Fruit fly (Drosophila melanogaster) whole organism, embryonic: ENCODE measurements around the gene phol.

Experiments used
- Adf1 ChIP-seq: fragments of 200-800 bp; sonication (Bioruptor generic); IDR thresholded peaks from 2 replicates; pipeline ENCODE4 v1.3.6; 2022; ENCODE audit warnings: missing biosample characterization, missing genetic modification characterization
- Asciz ChIP-seq: fragments of 200-800 bp; sonication (Bioruptor generic); optimal IDR thresholded peaks from 2 replicates; lab custom pipeline; 2017; ENCODE audit warnings: missing biosample characterization, mild to moderate bottlenecking, missing genetic modification characterization, missing genetic modification reagents
- BEAF-32 ChIP-seq: fragments of 200-800 bp; sonication (Bioruptor generic); optimal IDR thresholded peaks from 3 replicates; lab custom pipeline; 2017; ENCODE audit warnings: missing biosample characterization, missing genetic modification characterization, mild to moderate bottlenecking, moderate library complexity, missing genetic modification reagents
- Bdp1 ChIP-seq: fragments of 200-800 bp; sonication (Bioruptor generic); optimal IDR thresholded peaks from 3 replicates; lab custom pipeline; 2016; ENCODE audit warnings: missing biosample characterization, missing genetic modification characterization
- CG10366 ChIP-seq: fragments of 200-800 bp; sonication (Bioruptor generic); IDR thresholded peaks from 2 replicates; pipeline ENCODE4 v1.3.6; 2022; ENCODE audit warnings: missing biosample characterization, missing genetic modification characterization
- CG10979 ChIP-seq: fragments of 200-800 bp; sonication (Bioruptor generic); optimal IDR thresholded peaks from 2 replicates; lab custom pipeline; 2018; ENCODE audit warnings: missing biosample characterization, mild to moderate bottlenecking, missing genetic modification characterization, moderate library complexity
- CG12744 ChIP-seq: fragments of 200-800 bp; sonication (Bioruptor generic); optimal IDR thresholded peaks from 2 replicates; lab custom pipeline; 2016; ENCODE audit warnings: missing biosample characterization, missing genetic modification characterization
- CG18599 ChIP-seq: fragments of 200-800 bp; sonication (Bioruptor generic); optimal IDR thresholded peaks from 3 replicates; lab custom pipeline; 2017; ENCODE audit warnings: missing biosample characterization, missing genetic modification characterization, mild to moderate bottlenecking, moderate library complexity, missing genetic modification reagents
- CG2129 ChIP-seq: fragments of 200-800 bp; sonication (Bioruptor generic); IDR thresholded peaks from 2 replicates; pipeline ENCODE4 v1.3.6; 2022; ENCODE audit warnings: missing biosample characterization, missing genetic modification characterization; ENCODE audit not compliant: partially characterized antibody
- CG2712 ChIP-seq: fragments of 200-800 bp; optimal IDR thresholded peaks from 3 replicates; lab custom pipeline; 2019; ENCODE audit warnings: missing biosample characterization, mild to moderate bottlenecking, missing genetic modification characterization, moderate library complexity
- CG30020 ChIP-seq: fragments of 200-800 bp; optimal IDR thresholded peaks from 2 replicates; lab custom pipeline; 2019; ENCODE audit warnings: missing biosample characterization, mild to moderate bottlenecking, missing genetic modification characterization, moderate library complexity
- CG34224 ChIP-seq: fragments of 200-800 bp; sonication (Bioruptor generic); IDR thresholded peaks from 3 replicates; pipeline ENCODE4 v1.3.6; 2022; ENCODE audit warnings: missing biosample characterization, missing genetic modification characterization; ENCODE audit not compliant: partially characterized antibody
- CG34422 ChIP-seq: fragments of 200-800 bp; sonication (Bioruptor generic); IDR thresholded peaks from 3 replicates; pipeline ENCODE4 v1.3.6; 2022; ENCODE audit warnings: missing biosample characterization, missing genetic modification characterization
- CG4424 ChIP-seq: fragments of 200-800 bp; sonication (Bioruptor generic); optimal IDR thresholded peaks from 3 replicates; lab custom pipeline; 2016; ENCODE audit warnings: missing biosample characterization, missing genetic modification characterization
- CG4617 ChIP-seq: fragments of 200-800 bp; sonication (Bioruptor generic); optimal IDR thresholded peaks from 3 replicates; lab custom pipeline; 2016; ENCODE audit warnings: missing biosample characterization, missing genetic modification characterization, borderline replicate concordance
- CG5245 ChIP-seq: fragments of 200-800 bp; sonication (Bioruptor generic); optimal IDR thresholded peaks from 3 replicates; lab custom pipeline; 2016; ENCODE audit warnings: missing biosample characterization, missing genetic modification characterization
- CG6683 ChIP-seq: fragments of 200-800 bp; sonication (Bioruptor generic); optimal IDR thresholded peaks from 2 replicates; lab custom pipeline; 2017; ENCODE audit warnings: missing biosample characterization, mild to moderate bottlenecking, missing genetic modification characterization, missing genetic modification reagents
- CG6791 ChIP-seq: fragments of 200-800 bp; sonication (Bioruptor generic); IDR thresholded peaks from 3 replicates; pipeline ENCODE4 v1.3.6; 2022; ENCODE audit warnings: missing biosample characterization, missing genetic modification characterization; ENCODE audit not compliant: partially characterized antibody
- CG7556 ChIP-seq: fragments of 200-800 bp; sonication (Bioruptor generic); optimal IDR thresholded peaks from 2 replicates; lab custom pipeline; 2017; ENCODE audit warnings: missing biosample characterization, mild to moderate bottlenecking, missing genetic modification characterization
- CG7745 ChIP-seq: fragments of 200-800 bp; sonication (Bioruptor generic); optimal IDR thresholded peaks from 2 replicates; lab custom pipeline; 2018; ENCODE audit warnings: missing biosample characterization, mild to moderate bottlenecking, missing genetic modification characterization, moderate library complexity
- CG7786 ChIP-seq: fragments of 200-800 bp; sonication (Bioruptor generic); optimal IDR thresholded peaks from 2 replicates; lab custom pipeline; 2016; ENCODE audit warnings: missing biosample characterization, missing genetic modification characterization
- D19A ChIP-seq: fragments of 200-800 bp; optimal IDR thresholded peaks from 3 replicates; lab custom pipeline; 2019; ENCODE audit warnings: missing biosample characterization, mild to moderate bottlenecking, missing genetic modification characterization, moderate library complexity
- Dip2 ChIP-seq: fragments of 200-800 bp; sonication (Bioruptor generic); IDR thresholded peaks from 2 replicates; pipeline ENCODE4 v1.3.6; 2022; ENCODE audit warnings: missing biosample characterization, missing genetic modification characterization
- Dip3 ChIP-seq: fragments of 200-800 bp; sonication (Bioruptor generic); optimal IDR thresholded peaks from 3 replicates; lab custom pipeline; 2016; ENCODE audit warnings: missing biosample characterization, missing genetic modification characterization
- E2f2 ChIP-seq: fragments of 200-800 bp; sonication (Bioruptor generic); IDR thresholded peaks from 2 replicates; pipeline ENCODE4 v1.3.6; 2022; ENCODE audit warnings: missing biosample characterization, missing genetic modification characterization
- Ets65A ChIP-seq: fragments of 200-800 bp; sonication (Bioruptor generic); peaks from one replicate; lab custom pipeline; 2016; ENCODE audit warnings: missing biosample characterization, missing genetic modification characterization
- Lim3 ChIP-seq: fragments of 200-800 bp; sonication (Bioruptor generic); IDR thresholded peaks from 2 replicates; pipeline ENCODE4 v1.3.6; 2022; ENCODE audit warnings: missing biosample characterization, missing genetic modification characterization
- Med ChIP-seq: fragments of 200-800 bp; sonication (Bioruptor generic); peaks from one replicate; lab custom pipeline; 2016; ENCODE audit warnings: missing biosample characterization, missing genetic modification characterization, mild to moderate bottlenecking, inconsistent platforms, moderate library complexity
- Poxn ChIP-seq: fragments of 200-800 bp; sonication (Bioruptor generic); IDR thresholded peaks from 2 replicates; pipeline ENCODE4 v1.3.6; 2022; ENCODE audit warnings: missing biosample characterization, missing genetic modification characterization
- Sin3A ChIP-seq: fragments of >200 bp; optimal IDR thresholded peaks from 2 replicates; lab custom pipeline; 2018
- Trl ChIP-seq, 3 experiments: fragments of >200 bp in 2 of 3; fragments of 200-800 bp in 1 of 3; sonication (Bioruptor generic) in 1 of 3; optimal IDR thresholded peaks; 2 replicates in 1 of 3; 3 replicates in 2 of 3; lab custom pipeline; 2016 to 2017; ENCODE audit warnings: missing biosample characterization in 1 of 3, missing genetic modification characterization in 1 of 3
- az2 ChIP-seq: fragments of 200-800 bp; sonication (Bioruptor generic); optimal IDR thresholded peaks from 3 replicates; lab custom pipeline; 2016; ENCODE audit warnings: missing biosample characterization, missing genetic modification characterization
- bcd ChIP-seq: fragments of 200-800 bp; sonication (Bioruptor generic); optimal IDR thresholded peaks from 2 replicates; lab custom pipeline; 2017; ENCODE audit warnings: missing biosample characterization, mild to moderate bottlenecking, missing genetic modification characterization
- cad ChIP-seq: fragments of >200 bp; optimal IDR thresholded peaks from 2 replicates; lab custom pipeline; 2017; ENCODE audit warnings: missing biosample characterization, missing genetic modification characterization
- cas ChIP-seq: fragments of 200-800 bp; sonication (Bioruptor generic); IDR thresholded peaks from 2 replicates; pipeline ENCODE4 v1.3.6; 2022; ENCODE audit warnings: missing biosample characterization, missing genetic modification characterization
- ci ChIP-seq: fragments of 200-800 bp; sonication (Bioruptor generic); IDR thresholded peaks from 3 replicates; pipeline ENCODE4 v1.3.6; 2022; ENCODE audit warnings: missing biosample characterization, missing genetic modification characterization
- dimm ChIP-seq: fragments of 200-800 bp; sonication (Bioruptor generic); IDR thresholded peaks from 2 replicates; pipeline ENCODE4 v1.3.6; 2022; ENCODE audit warnings: missing biosample characterization, missing genetic modification characterization
- emc ChIP-seq: fragments of 200-800 bp; sonication (Bioruptor generic); optimal IDR thresholded peaks from 2 replicates; lab custom pipeline; 2016; ENCODE audit warnings: missing biosample characterization, missing genetic modification characterization
- hb ChIP-seq: fragments of 200-800 bp; sonication (Bioruptor generic); IDR thresholded peaks from 3 replicates; pipeline ENCODE4 v1.3.6; 2022; ENCODE audit warnings: missing biosample characterization, missing genetic modification characterization; ENCODE audit not compliant: partially characterized antibody
- hbn ChIP-seq: fragments of 200-800 bp; sonication (Bioruptor generic); IDR thresholded peaks from 2 replicates; pipeline ENCODE4 v1.3.6; 2022; ENCODE audit warnings: missing biosample characterization, missing genetic modification characterization; ENCODE audit not compliant: partially characterized antibody
- mam ChIP-seq: fragments of 200-800 bp; sonication (Bioruptor generic); optimal IDR thresholded peaks from 3 replicates; lab custom pipeline; 2016; ENCODE audit warnings: missing biosample characterization, missing genetic modification characterization
- nmo ChIP-seq: fragments of 200-800 bp; sonication (Bioruptor generic); optimal IDR thresholded peaks from 2 replicates; lab custom pipeline; 2018; ENCODE audit warnings: missing biosample characterization, mild to moderate bottlenecking, missing genetic modification characterization, moderate library complexity
- pan ChIP-seq, 4 experiments: fragments of >200 bp in 3 of 4; fragments of 200-800 bp in 1 of 4; sonication (Bioruptor generic) in 1 of 4; optimal IDR thresholded peaks in 3 of 4; IDR thresholded peaks in 1 of 4; 2 replicates each; pipeline versions ENCODE4 v1.3.6 to Lab custom; 2017 to 2022; ENCODE audit warnings: missing biosample characterization in 2 of 4, missing genetic modification characterization in 2 of 4, mixed read lengths in 1 of 4
- pfk ChIP-seq: fragments of 200-800 bp; sonication (Bioruptor generic); optimal IDR thresholded peaks from 2 replicates; lab custom pipeline; 2018; ENCODE audit warnings: missing biosample characterization, mild to moderate bottlenecking, missing genetic modification characterization, moderate library complexity
- pita ChIP-seq: fragments of 200-800 bp; sonication (Bioruptor generic); optimal IDR thresholded peaks from 2 replicates; lab custom pipeline; 2017; ENCODE audit warnings: missing biosample characterization, mild to moderate bottlenecking, missing genetic modification characterization
- sc ChIP-seq, 3 experiments: fragments of >200 bp in 2 of 3; fragments of 200-800 bp in 1 of 3; sonication (Bioruptor generic) in 1 of 3; optimal IDR thresholded peaks; 2 replicates in 2 of 3; 3 replicates in 1 of 3; lab custom pipeline; 2017; ENCODE audit warnings: mild to moderate bottlenecking in 1 of 3, missing biosample characterization in 1 of 3, missing genetic modification characterization in 1 of 3, missing genetic modification reagents in 1 of 3
- shn ChIP-seq: fragments of 200-800 bp; sonication (Bioruptor generic); optimal IDR thresholded peaks from 3 replicates; lab custom pipeline; 2016; ENCODE audit warnings: missing biosample characterization, missing genetic modification characterization
- tin ChIP-seq: fragments of 200-800 bp; sonication (Bioruptor generic); optimal IDR thresholded peaks from 3 replicates; lab custom pipeline; 2016; ENCODE audit warnings: missing biosample characterization, missing genetic modification characterization
- vnd ChIP-seq: fragments of 200-800 bp; sonication (Bioruptor generic); IDR thresholded peaks from 3 replicates; pipeline ENCODE4 v1.3.6; 2022; ENCODE audit warnings: missing biosample characterization, missing genetic modification characterization; ENCODE audit not compliant: partially characterized antibody

phol gene

dm6 chr3L:9425838-9426237, 30.2 kb downstream of the phol start (continued):
- TF ChIP-seq Dip2 (GFP tag; lab: Robert Waterston, UW) (no peak), bcd (GFP tag; lab: Kevin White, UChicago) (no peak), CG10979 (tag; lab: Kevin White, UChicago) (peak; percentile 12), vnd (no peak), CG12744 (no peak), Lim3 (GFP tag; lab: Robert Waterston, UW) (no peak), CG6683 (GFP tag; lab: Kevin White, UChicago) (no peak), hb (GFP tag; lab: Robert Waterston, UW) (no peak), Adf1 (GFP tag; lab: Robert Waterston, UW) (no peak), nmo (peak; percentile 16), ci (GFP tag; lab: Robert Waterston, UW) (peak; percentile 50; the same call in 1 of the 3 replicates), Med (GFP tag; lab: Kevin White, UChicago) (peak; percentile 69), D19A (tag; lab: Kevin White, UChicago) (no peak), tin (GFP tag; lab: Kevin White, UChicago) (peak; percentile 25)

- TF ChIP-seq Ets65A (GFP tag; lab: Kevin White, UChicago) (no peak), cad (GFP tag; lab: Kevin White, UChicago) (no peak), Bdp1 (no peak), vnd (no peak), emc (GFP tag; lab: Kevin White, UChicago) (no peak), sc (optimal IDR thresholded peaks at IDR 0.05; lab: Kevin White, UChicago) (no peak), sc (GFP tag; optimal IDR thresholded peaks at IDR 0.05; lab: Kevin White, UChicago) (no peak), Dip3 (GFP tag; lab: Kevin White, UChicago) (no peak), Sin3A (lab: Kevin White, UChicago) (no peak), CG2129 (GFP tag; lab: Robert Waterston, UW) (no peak), CG5245 (no peak), dimm (no peak), CG6791 (GFP tag; lab: Robert Waterston, UW) (no peak), Trl (optimal IDR thresholded peaks at IDR 0.05; lab: Kevin White, UChicago) (no peak), Trl (GFP tag; optimal IDR thresholded peaks at IDR 0.05; lab: Kevin White, UChicago) (no peak), CG34422 (no peak; the same call in 2 of the 3 replicates), Poxn (no peak), CG30020 (tag; lab: Kevin White, UChicago) (no peak), CG34224 (no peak), BEAF-32 (GFP tag; lab: Kevin White, UChicago) (no peak), CG4617 (GFP tag; lab: Kevin White, UChicago) (no peak), shn (GFP tag; lab: Kevin White, UChicago) (no peak), CG10366 (GFP tag; lab: Robert Waterston, UW) (peak; percentile 80), cas (GFP tag; lab: Robert Waterston, UW) (no peak), CG18599 (GFP tag; lab: Kevin White, UChicago) (peak; percentile 47), hbn (GFP tag; lab: Robert Waterston, UW) (no peak), CG2712 (peak; percentile 57), mam (no peak), CG4424 (GFP tag; lab: Kevin White, UChicago) (peak; percentile 17), E2f2 (GFP tag; lab: Robert Waterston, UW) (peak; percentile 23; the same call in 1 of the 2 replicates), az2 (GFP tag; lab: Kevin White, UChicago) (no peak), pita (GFP tag; lab: Kevin White, UChicago) (no peak), pan (optimal IDR thresholded peaks at IDR 0.05; lab: Kevin White, UChicago) (no peak), pan (GFP tag; optimal IDR thresholded peaks at IDR 0.05 in 1 of 2, IDR thresholded peaks at IDR 0.05 in 1 of 2) (peak in 1 of 2 experiments; percentile 53), CG7556 (GFP tag; lab: Kevin White, UChicago) (peak; percentile 27), CG7786 (GFP tag; lab: Kevin White, UChicago) (no peak), Asciz (GFP tag; lab: Kevin White, UChicago) (peak; percentile 15), pfk (GFP tag; lab: Kevin White, UChicago) (no peak), CG7745 (tag; lab: Kevin White, UChicago) (no peak)
These were observed 31.6 kb downstream of the phol start for dm6 chr3L:9424528-9424911.
